Worm (Caenorhabditis elegans) whole organism, L1 larva: ENCODE data around the gene hlh-29.

Source experiments
- C16A3.4 ChIP-seq: fragments of 150-350 bp; optimal IDR thresholded peaks from 2 replicates; lab custom pipeline; 2014; ENCODE audit warnings: missing biosample characterization, missing genetic modification characterization
- C34B4.2 ChIP-seq: sonication (generic microtip); optimal IDR thresholded peaks from 2 replicates; lab custom pipeline; 2017; ENCODE audit warnings: mild to moderate bottlenecking, missing genetic modification characterization, missing compliant biosample characterization
- F16B12.6 ChIP-seq: fragments of 150-350 bp; optimal IDR thresholded peaks from 2 replicates; lab custom pipeline; 2014; ENCODE audit warnings: missing biosample characterization, missing genetic modification characterization
- Y116A8C.19 ChIP-seq: sonication (generic microtip); optimal IDR thresholded peaks from 2 replicates; lab custom pipeline; 2016; ENCODE audit warnings: missing compliant biosample characterization, missing genetic modification characterization, borderline replicate concordance
- alr-1 ChIP-seq: fragments of 200-800 bp; sonication (Bioruptor generic); optimal IDR thresholded peaks from 2 replicates; lab custom pipeline; 2018; ENCODE audit warnings: borderline replicate concordance, mild to moderate bottlenecking, missing genetic modification characterization, missing compliant biosample characterization
- aly-2 ChIP-seq: fragments of 150-350 bp; optimal IDR thresholded peaks from 2 replicates; lab custom pipeline; 2014; ENCODE audit warnings: missing biosample characterization, missing genetic modification characterization
- blmp-1 ChIP-seq: fragments of 150-350 bp; optimal IDR thresholded peaks from 2 replicates; lab custom pipeline; 2014; ENCODE audit warnings: missing biosample characterization, missing genetic modification characterization
- ceh-63 ChIP-seq: fragments of 200-800 bp; sonication (Bioruptor generic); optimal IDR thresholded peaks from 2 replicates; lab custom pipeline; 2018; ENCODE audit warnings: mild to moderate bottlenecking, missing genetic modification characterization, missing compliant biosample characterization
- ceh-8 ChIP-seq: fragments of 200-800 bp; sonication (Bioruptor generic); optimal IDR thresholded peaks from 2 replicates; lab custom pipeline; 2018; ENCODE audit warnings: mild to moderate bottlenecking, missing genetic modification characterization, moderate library complexity, missing compliant biosample characterization
- ceh-82 ChIP-seq, 3 experiments: fragments of 150-350 bp in 1 of 3; sonication (generic microtip) in 2 of 3; optimal IDR thresholded peaks; 2 replicates each; lab custom pipeline; 2014 to 2017; ENCODE audit warnings: missing biosample characterization in 3 of 3, missing genetic modification characterization in 3 of 3
- ceh-88 ChIP-seq: fragments of 200-800 bp; sonication (Bioruptor generic); IDR thresholded peaks from 2 replicates; pipeline ENCODE4 v1.3.6; 2022; ENCODE audit warnings: missing genetic modification characterization, missing compliant biosample characterization
- ces-1 ChIP-seq: fragments of 150-350 bp; optimal IDR thresholded peaks from 2 replicates; lab custom pipeline; 2014; ENCODE audit warnings: missing biosample characterization, missing genetic modification reagents, missing genetic modification characterization
- dsc-1 ChIP-seq: sonication (generic microtip); optimal IDR thresholded peaks from 2 replicates; lab custom pipeline; 2016; ENCODE audit warnings: mild to moderate bottlenecking, missing genetic modification characterization, missing compliant biosample characterization
- efl-1 ChIP-seq, 4 experiments: fragments of 150-350 bp; optimal IDR thresholded peaks in 3 of 4; peaks in 1 of 4; 1 replicate in 1 of 4; 2 replicates in 3 of 4; lab custom pipeline; 2014; ENCODE audit warnings: missing biosample characterization in 2 of 4, missing genetic modification characterization in 2 of 4, missing genetic modification reagents in 2 of 4
- efl-3 ChIP-seq: fragments of 200-800 bp; sonication (Bioruptor generic); optimal IDR thresholded peaks from 2 replicates; lab custom pipeline; 2018; ENCODE audit warnings: mild to moderate bottlenecking, missing genetic modification characterization, missing compliant biosample characterization
- egl-13 ChIP-seq: sonication (generic microtip); optimal IDR thresholded peaks from 2 replicates; lab custom pipeline; 2016; ENCODE audit warnings: missing genotype, missing genetic modification reagents, missing genetic modification characterization, missing compliant biosample characterization
- elt-2 ChIP-seq: sonication (generic microtip); optimal IDR thresholded peaks from 2 replicates; lab custom pipeline; 2016; ENCODE audit warnings: missing genetic modification characterization, mild to moderate bottlenecking, inconsistent platforms, missing compliant biosample characterization, missing genetic modification reagents
- elt-3 ChIP-seq, 6 experiments: fragments of 150-350 bp in 1 of 6; sonication (generic microtip); optimal IDR thresholded peaks; 2 replicates each; lab custom pipeline; 2017 to 2018; ENCODE audit warnings: missing biosample characterization in 6 of 6, missing genetic modification characterization in 6 of 6, inconsistent platforms in 1 of 6
- ets-5 ChIP-seq: fragments of 200-800 bp; sonication (Bioruptor generic); IDR thresholded peaks from 2 replicates; pipeline ENCODE4 v1.3.6; 2022; ENCODE audit warnings: missing genetic modification characterization, missing compliant biosample characterization
- fkh-4 ChIP-seq: sonication (generic microtip); optimal IDR thresholded peaks from 2 replicates; lab custom pipeline; 2016; ENCODE audit warnings: missing compliant biosample characterization, missing genetic modification characterization, borderline replicate concordance
- grh-1 ChIP-seq: fragments of 200-800 bp; sonication (Bioruptor generic); IDR thresholded peaks from 2 replicates; pipeline ENCODE4 v1.3.6; 2022; ENCODE audit warnings: missing genetic modification reagents, missing genetic modification characterization, missing compliant biosample characterization
- hlh-4 ChIP-seq: sonication (generic microtip); optimal IDR thresholded peaks from 2 replicates; lab custom pipeline; 2016; ENCODE audit warnings: mild to moderate bottlenecking, missing genetic modification characterization, missing compliant biosample characterization
- isw-1 ChIP-seq: fragments of 200-800 bp; sonication (Bioruptor generic); IDR thresholded peaks from 2 replicates; pipeline ENCODE4 v1.3.6; 2022; ENCODE audit warnings: missing genetic modification characterization, missing compliant biosample characterization
- lin-13 ChIP-seq: fragments of 150-350 bp; optimal IDR thresholded peaks from 2 replicates; lab custom pipeline; 2014; ENCODE audit warnings: missing biosample characterization, missing genetic modification reagents, missing genetic modification characterization
- lin-14 ChIP-seq: fragments of 200-800 bp; sonication (Bioruptor generic); optimal IDR thresholded peaks from 2 replicates; lab custom pipeline; 2018; ENCODE audit warnings: mild to moderate bottlenecking, missing genetic modification characterization, moderate library complexity, missing compliant biosample characterization
- lin-35 ChIP-seq, 2 experiments: fragments of 150-350 bp; optimal IDR thresholded peaks; 2 replicates each; lab custom pipeline; 2014; ENCODE audit warnings: missing biosample characterization in 2 of 2, missing genetic modification characterization in 2 of 2, missing genetic modification reagents in 2 of 2
- lin-39 ChIP-seq: fragments of 150-350 bp; optimal IDR thresholded peaks from 2 replicates; lab custom pipeline; 2014; ENCODE audit warnings: missing biosample characterization, missing genetic modification reagents, missing genetic modification characterization
- lir-3 ChIP-seq: sonication (generic microtip); optimal IDR thresholded peaks from 2 replicates; lab custom pipeline; 2016; ENCODE audit warnings: mild to moderate bottlenecking, missing genetic modification characterization, moderate library complexity, missing compliant biosample characterization; ENCODE audit not compliant: poor library complexity
- lsy-2 ChIP-seq, 2 experiments: fragments of 150-350 bp; optimal IDR thresholded peaks; 2 replicates each; lab custom pipeline; 2014; ENCODE audit warnings: missing biosample characterization in 2 of 2, missing genetic modification characterization in 2 of 2
- mab-9 ChIP-seq: fragments of 200-800 bp; sonication (Bioruptor generic); IDR thresholded peaks from 2 replicates; pipeline ENCODE4 v1.3.6; 2022; ENCODE audit warnings: missing genetic modification reagents, missing genetic modification characterization, missing compliant biosample characterization
- mdl-1 ChIP-seq, 2 experiments: fragments of 150-350 bp; optimal IDR thresholded peaks; 2 replicates each; lab custom pipeline; 2014 to 2017; ENCODE audit warnings: missing biosample characterization in 2 of 2, missing genetic modification characterization in 2 of 2, inconsistent platforms in 1 of 2
- nhr-12 ChIP-seq: sonication (generic microtip); optimal IDR thresholded peaks from 2 replicates; lab custom pipeline; 2017; ENCODE audit warnings: missing biosample characterization, missing genetic modification characterization
- nhr-19 ChIP-seq: fragments of 200-800 bp; sonication (Bioruptor generic); conservative IDR thresholded peaks from 2 replicates; pipeline ENCODE4 v1.3.6; 2022; ENCODE audit warnings: missing genetic modification characterization, missing compliant biosample characterization
- nhr-28 ChIP-seq: fragments of 150-350 bp; optimal IDR thresholded peaks from 2 replicates; lab custom pipeline; 2014; ENCODE audit warnings: missing biosample characterization, missing genetic modification characterization
- nhr-76 ChIP-seq: sonication (generic microtip); optimal IDR thresholded peaks from 2 replicates; lab custom pipeline; 2017; ENCODE audit warnings: missing biosample characterization, missing genetic modification characterization
- nhr-77 ChIP-seq: fragments of 150-350 bp; optimal IDR thresholded peaks from 2 replicates; lab custom pipeline; 2014; ENCODE audit warnings: missing biosample characterization, missing genetic modification characterization
- nhr-84 ChIP-seq: sonication (generic microtip); optimal IDR thresholded peaks from 2 replicates; lab custom pipeline; 2017; ENCODE audit warnings: missing biosample characterization, missing genetic modification characterization
- nhr-85 ChIP-seq: sonication (generic microtip); peaks from one replicate; lab custom pipeline; 2016; ENCODE audit warnings: missing genetic modification characterization, inconsistent platforms, missing compliant biosample characterization
- nhr-90 ChIP-seq: sonication (generic microtip); optimal IDR thresholded peaks from 2 replicates; lab custom pipeline; 2016; ENCODE audit warnings: mild to moderate bottlenecking, missing genetic modification characterization, missing compliant biosample characterization; ENCODE audit not compliant: poor library complexity
- rnt-1 ChIP-seq: sonication (generic microtip); optimal IDR thresholded peaks from 2 replicates; lab custom pipeline; 2016; ENCODE audit warnings: mild to moderate bottlenecking, missing genetic modification characterization, moderate library complexity, missing compliant biosample characterization
- sox-4 ChIP-seq: sonication (generic microtip); optimal IDR thresholded peaks from 2 replicates; lab custom pipeline; 2016; ENCODE audit warnings: missing genetic modification characterization, missing compliant biosample characterization
- sptf-1 ChIP-seq: fragments of 150-350 bp; optimal IDR thresholded peaks from 2 replicates; lab custom pipeline; 2014; ENCODE audit warnings: missing biosample characterization, missing genetic modification characterization
- sup-37 ChIP-seq: fragments of 200-800 bp; sonication (Bioruptor generic); optimal IDR thresholded peaks from 2 replicates; lab custom pipeline; 2018; ENCODE audit warnings: mild to moderate bottlenecking, missing genetic modification characterization, missing compliant biosample characterization
- swsn-7 ChIP-seq: sonication (generic microtip); optimal IDR thresholded peaks from 2 replicates; lab custom pipeline; 2016; ENCODE audit warnings: missing genetic modification characterization, missing compliant biosample characterization
- tbx-2 ChIP-seq: sonication (generic microtip); optimal IDR thresholded peaks from 2 replicates; lab custom pipeline; 2016; ENCODE audit warnings: missing genetic modification characterization, missing compliant biosample characterization
- unc-30 ChIP-seq: sonication (generic microtip); optimal IDR thresholded peaks from 2 replicates; lab custom pipeline; 2017; ENCODE audit warnings: missing biosample characterization, missing genetic modification characterization
- unc-98 ChIP-seq: fragments of 200-800 bp; sonication (Bioruptor generic); IDR thresholded peaks from 2 replicates; pipeline ENCODE4 v1.3.6; 2022; ENCODE audit warnings: missing genetic modification characterization, missing compliant biosample characterization
- vab-15 ChIP-seq: sonication (generic microtip); optimal IDR thresholded peaks from 2 replicates; lab custom pipeline; 2017; ENCODE audit warnings: missing genotype, mild to moderate bottlenecking, missing genetic modification characterization, missing compliant biosample characterization
- zag-1 ChIP-seq: fragments of 150-350 bp; optimal IDR thresholded peaks from 2 replicates; lab custom pipeline; 2014; ENCODE audit warnings: missing biosample characterization, missing genetic modification characterization
- ztf-11 ChIP-seq, 2 experiments: sonication (generic microtip); optimal IDR thresholded peaks; 2 replicates each; lab custom pipeline; 2016 to 2017; ENCODE audit warnings: missing genetic modification characterization in 2 of 2, missing biosample characterization in 1 of 2, missing compliant biosample characterization in 1 of 2
- ztf-4 ChIP-seq: fragments of 150-350 bp; optimal IDR thresholded peaks from 2 replicates; lab custom pipeline; 2014; ENCODE audit warnings: missing biosample characterization, missing genetic modification characterization

The hlh-29 gene

ce11 chrX:17505547-17506181 is 42.8 kb downstream of the hlh-29 start:
- TF ChIP-seq sptf-1 (tag; lab: Kevin White, UChicago) = no peak
- TF ChIP-seq nhr-28 (tag; lab: Kevin White, UChicago) = peak; percentile 1
- TF ChIP-seq ceh-63 = no peak
- TF ChIP-seq alr-1 (tag; lab: Kevin White, UChicago) = no peak
- peak; percentile 77 for TF ChIP-seq elt-2
- peak; percentile 59 for TF ChIP-seq zag-1 (tag; lab: Kevin White, UChicago)
- TF ChIP-seq lsy-2 (tag; optimal IDR thresholded peaks at IDR 0.05; lab: Kevin White, UChicago) = peak; percentile 79 to 84
- TF ChIP-seq elt-3 (tag; optimal IDR thresholded peaks at IDR 0.05; lab: Kevin White, UChicago) = peak in 1 of 6 experiments; percentile 48
- TF ChIP-seq lin-35 (GFP tag; optimal IDR thresholded peaks at IDR 0.05; lab: Kevin White, UChicago) = peak; percentile 62 to 71
- TF ChIP-seq nhr-85 (tag; lab: Kevin White, UChicago) = peak; percentile 98
- TF ChIP-seq unc-30 (tag; lab: Kevin White, UChicago) = no peak
- TF ChIP-seq nhr-77 (tag; lab: Kevin White, UChicago) = peak; percentile 95
- no peak for TF ChIP-seq nhr-12 (tag; lab: Kevin White, UChicago)
- TF ChIP-seq mab-9 (GFP tag; lab: Robert Waterston, UW) = 0 out of 2 replicates have a peak, but pooled peaks have one; percentile 16
- peak; percentile 60 for TF ChIP-seq lin-13
- peak; percentile 67 for TF ChIP-seq lin-39 (tag; lab: Kevin White, UChicago)
- peak; percentile 25 for TF ChIP-seq vab-15 (tag; lab: Kevin White, UChicago)
- TF ChIP-seq swsn-7 (tag; lab: Kevin White, UChicago) = peak; percentile 94
- peak; percentile 87 for TF ChIP-seq dsc-1 (tag; lab: Kevin White, UChicago)
- TF ChIP-seq C34B4.2 (tag; lab: Kevin White, UChicago) = no peak
- peak; percentile 67 to 95 for TF ChIP-seq mdl-1 (tag; optimal IDR thresholded peaks at IDR 0.05; lab: Kevin White, UChicago)
- peak; percentile 43 for TF ChIP-seq blmp-1
- peak; percentile 79 for TF ChIP-seq ztf-4 (tag; lab: Kevin White, UChicago)
- TF ChIP-seq lin-14 (GFP tag; lab: Kevin White, UChicago) = peak; percentile 100
- peak; percentile 94 for TF ChIP-seq egl-13
- TF ChIP-seq F16B12.6 (tag; lab: Kevin White, UChicago) = no peak
- peak; percentile 72 for TF ChIP-seq lir-3 (tag; lab: Kevin White, UChicago)
- TF ChIP-seq rnt-1 (tag; lab: Kevin White, UChicago) = peak; percentile 91
- no peak for TF ChIP-seq aly-2 (tag; lab: Kevin White, UChicago)
- no peak for TF ChIP-seq Y116A8C.19
- peak; percentile 79 for TF ChIP-seq sup-37
- TF ChIP-seq fkh-4 (tag; lab: Kevin White, UChicago) = peak; percentile 37
- TF ChIP-seq ceh-82 (tag; optimal IDR thresholded peaks at IDR 0.05; lab: Kevin White, UChicago) = peak; percentile 73 to 76 (median 74)
- peak; percentile 72 for TF ChIP-seq grh-1 (GFP tag; lab: Robert Waterston, UW)
- TF ChIP-seq ztf-11 (tag; optimal IDR thresholded peaks at IDR 0.05; lab: Kevin White, UChicago) = no peak
- TF ChIP-seq nhr-84 (tag; lab: Kevin White, UChicago) = no peak
- peak; percentile 79 for TF ChIP-seq nhr-90 (tag; lab: Kevin White, UChicago)
- peak; percentile 75 for TF ChIP-seq C16A3.4 (tag; lab: Kevin White, UChicago)
- no peak for TF ChIP-seq nhr-76
- TF ChIP-seq hlh-4 (tag; lab: Kevin White, UChicago) = no peak
- peak; percentile 47 for TF ChIP-seq sox-4
- peak; percentile 93 for TF ChIP-seq tbx-2 (tag; lab: Kevin White, UChicago)
- peak; percentile 63 for TF ChIP-seq isw-1 (GFP tag; lab: Robert Waterston, UW)
- peak; percentile 60 to 72 for TF ChIP-seq efl-1 (optimal IDR thresholded peaks at IDR 0.05; lab: Kevin White, UChicago)
- no peak for TF ChIP-seq efl-1 (GFP tag; optimal IDR thresholded peaks at IDR 0.05 in 1 of 2; lab: Kevin White, UChicago)
- peak; percentile 56; the same call in 1 of the 2 replicates for TF ChIP-seq unc-98 (GFP tag; lab: Robert Waterston, UW)
- TF ChIP-seq nhr-19 (GFP tag; lab: Robert Waterston, UW) = peak; percentile 93
- no peak for TF ChIP-seq efl-3 (GFP tag; lab: Kevin White, UChicago)
- TF ChIP-seq ets-5 (GFP tag; lab: Robert Waterston, UW) = no peak
- peak; percentile 46; the same call in 1 of the 2 replicates for TF ChIP-seq ceh-88 (GFP tag; lab: Robert Waterston, UW)
- TF ChIP-seq ces-1 = no peak
- peak; percentile 40 for TF ChIP-seq ceh-8 (GFP tag; lab: Kevin White, UChicago)
